Worm (Caenorhabditis elegans) whole organism, late embryonic: ENCODE results near the gene C01F6.14.

Experiments
- K09A11.1 ChIP-seq: sonication (generic microtip); optimal IDR thresholded peaks from 2 replicates; lab custom pipeline; 2017; ENCODE audit warnings: antibody characterized with exemption, mild to moderate bottlenecking, missing genetic modification characterization, missing compliant biosample characterization; ENCODE audit not compliant: insufficient read depth
- ama-1 ChIP-seq: fragments of 150-350 bp; optimal IDR thresholded peaks from 2 replicates; lab custom pipeline; 2014
- ceh-31 ChIP-seq: sonication (generic microtip); optimal IDR thresholded peaks from 2 replicates; lab custom pipeline; 2016; ENCODE audit warnings: missing genetic modification characterization, missing compliant biosample characterization
- ceh-9 ChIP-seq: sonication (generic microtip); optimal IDR thresholded peaks from 2 replicates; lab custom pipeline; 2016; ENCODE audit warnings: mild to moderate bottlenecking, missing genetic modification characterization, inconsistent platforms, missing compliant biosample characterization
- gmeb-2 ChIP-seq: sonication (generic microtip); optimal IDR thresholded peaks from 2 replicates; lab custom pipeline; 2016; ENCODE audit warnings: missing genetic modification characterization, inconsistent platforms, missing compliant biosample characterization
- lin-11 ChIP-seq: fragments of 200-800 bp; sonication (Bioruptor generic); optimal IDR thresholded peaks from 2 replicates; lab custom pipeline; 2018; ENCODE audit warnings: mild to moderate bottlenecking, missing genetic modification characterization, missing compliant biosample characterization
- nhr-11 ChIP-seq: fragments of 150-350 bp; optimal IDR thresholded peaks from 2 replicates; lab custom pipeline; 2014; ENCODE audit warnings: missing biosample characterization, missing genetic modification characterization
- pha-4 ChIP-seq: fragments of 150-350 bp; optimal IDR thresholded peaks from 2 replicates; lab custom pipeline; 2018; ENCODE audit warnings: missing biosample characterization, missing genetic modification reagents, missing genetic modification characterization
- pqm-1 ChIP-seq: sonication (generic microtip); optimal IDR thresholded peaks from 2 replicates; lab custom pipeline; 2016; ENCODE audit warnings: missing genetic modification characterization, missing compliant biosample characterization
- ref-2 ChIP-seq: sonication (generic microtip); optimal IDR thresholded peaks from 2 replicates; lab custom pipeline; 2016; ENCODE audit warnings: missing genetic modification characterization, missing compliant biosample characterization
- sox-4 ChIP-seq: sonication (generic microtip); optimal IDR thresholded peaks from 2 replicates; lab custom pipeline; 2017; ENCODE audit warnings: mild to moderate bottlenecking, missing genetic modification characterization, inconsistent platforms, missing compliant biosample characterization
- unc-42 ChIP-seq: sonication (generic microtip); optimal IDR thresholded peaks from 2 replicates; lab custom pipeline; 2016; ENCODE audit warnings: missing genotype, missing genetic modification characterization, missing compliant biosample characterization
- unc-55 ChIP-seq: sonication (generic microtip); optimal IDR thresholded peaks from 2 replicates; lab custom pipeline; 2017; ENCODE audit warnings: missing biosample characterization, missing genetic modification reagents, missing genetic modification characterization
- zip-5 ChIP-seq: sonication (generic microtip); optimal IDR thresholded peaks from 2 replicates; lab custom pipeline; 2016; ENCODE audit warnings: missing genetic modification characterization, missing compliant biosample characterization

DNA sequence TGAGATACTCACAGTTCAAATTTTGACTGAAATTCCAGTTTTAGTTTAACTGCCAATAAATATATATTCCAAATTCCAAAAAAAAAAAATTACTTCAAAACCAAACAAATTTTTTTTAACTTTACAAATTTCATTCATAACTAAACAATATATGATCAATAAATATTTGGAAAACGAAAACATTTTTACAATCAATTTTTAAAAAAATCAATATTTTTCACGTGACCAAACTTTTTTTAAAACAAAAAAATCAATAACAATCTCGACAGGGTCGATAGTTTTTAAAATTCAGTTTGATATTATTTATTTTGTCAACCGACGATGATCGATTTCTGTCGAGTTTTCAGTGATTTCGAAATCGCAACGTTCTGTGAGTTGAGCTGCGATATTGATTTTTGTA lies 46.3 kb upstream of the C01F6.14 start, which contains the start of gene F23B2.7:
- TF ChIP-seq unc-42 (tag; lab: Kevin White, UChicago) (no peak), ref-2 (tag; lab: Kevin White, UChicago) (no peak), ama-1 (lab: Kevin White, UChicago) (no peak), unc-55 (GFP tag; lab: Kevin White, UChicago) (no peak), lin-11 (tag; lab: Kevin White, UChicago) (no peak), gmeb-2 (no peak), pha-4 (tag; lab: Kevin White, UChicago) (no peak), nhr-11 (tag; lab: Kevin White, UChicago) (no peak), K09A11.1 (tag; lab: Kevin White, UChicago) (no peak), sox-4 (tag; lab: Kevin White, UChicago) (no peak), ceh-31 (tag; lab: Kevin White, UChicago) (no peak), zip-5 (no peak), ceh-9 (tag; lab: Kevin White, UChicago) (no peak), pqm-1 (tag; lab: Kevin White, UChicago) (no peak)
